Worm (Caenorhabditis elegans) whole organism, L2 larva: ENCODE measurements around the gene lgc-24.

ENCODE experiments used
- nhr-11 ChIP-seq: fragments of 150-350 bp; optimal IDR thresholded peaks from 2 replicates; lab custom pipeline; 2014; ENCODE audit warnings: missing biosample characterization, missing genetic modification characterization
- sma-9 ChIP-seq, 2 experiments: fragments of 150-350 bp in 1 of 2; sonication (generic microtip) in 1 of 2; optimal IDR thresholded peaks; 2 replicates each; lab custom pipeline; 2014 to 2016; ENCODE audit warnings: missing genetic modification characterization in 2 of 2, mild to moderate bottlenecking in 1 of 2, missing biosample characterization in 1 of 2, missing compliant biosample characterization in 1 of 2, missing genetic modification reagents in 1 of 2, moderate library complexity in 1 of 2
- snpc-4 ChIP-seq: fragments of 150-350 bp; optimal IDR thresholded peaks from 2 replicates; lab custom pipeline; 2014; ENCODE audit warnings: missing biosample characterization, missing genetic modification characterization

- TF ChIP-seq sma-9 (GFP tag; optimal IDR thresholded peaks at IDR 0.05; lab: Kevin White, UChicago) (no peak), sma-9 (tag; optimal IDR thresholded peaks at IDR 0.05; lab: Kevin White, UChicago) (no peak), snpc-4 (tag; lab: Kevin White, UChicago) (no peak), nhr-11 (tag; lab: Kevin White, UChicago) (no peak)
Measured at ce11 chrX:12073764-12074163, 5.4 kb downstream of the lgc-24 start, which contains the start of gene tmem-145.
